Worm (Caenorhabditis elegans): ENCODE results near the gene trxr-2.

DNA sequence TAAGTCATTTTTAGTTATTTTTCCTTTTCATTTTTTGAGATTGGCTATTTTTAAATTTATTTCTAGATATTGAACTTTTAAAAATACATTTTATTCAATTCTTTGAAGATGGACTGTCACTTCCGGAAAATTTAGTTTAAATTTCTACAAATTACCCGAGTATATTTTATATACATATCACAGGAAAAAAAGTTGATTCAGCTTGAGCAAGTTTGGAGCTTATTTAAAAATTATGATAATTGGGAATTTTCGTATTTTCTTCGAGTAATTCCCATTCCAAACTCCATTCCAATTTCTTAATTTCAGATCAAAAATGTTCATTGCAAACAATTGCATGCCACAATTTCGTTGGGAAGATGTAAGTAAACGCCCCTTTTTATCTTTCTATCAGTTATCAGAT is 16.2 kb downstream of the trxr-2 start, which contains the start of gene arrd-15:
- TF ChIP-seq rnt-1 (tag; optimal IDR thresholded peaks at IDR 0.05) (no peak), mdl-1 (tag; optimal IDR thresholded peaks at IDR 0.05) (no peak), nhr-11 (tag; optimal IDR thresholded peaks at IDR 0.05) (no peak), isw-1 (GFP tag; IDR thresholded peaks at IDR 0.05) (no peak), hlh-4 (tag; optimal IDR thresholded peaks at IDR 0.05) (no peak)
